Fruit fly (Drosophila melanogaster) whole organism, embryonic: ENCODE results near the gene CG11030.

ENCODE experiments used
- Aef1 ChIP-seq: fragments of 200-800 bp; sonication (Bioruptor generic); IDR thresholded peaks from 3 replicates; pipeline ENCODE4 v1.3.6; 2022; ENCODE audit warnings: missing biosample characterization, missing genetic modification characterization
- Antp ChIP-seq: fragments of 200-800 bp; sonication (Bioruptor generic); optimal IDR thresholded peaks from 3 replicates; lab custom pipeline; 2016; ENCODE audit warnings: missing biosample characterization, missing genetic modification characterization
- Atf6 ChIP-seq: fragments of 200-800 bp; sonication (Bioruptor generic); IDR thresholded peaks from 2 replicates; pipeline ENCODE4 v1.3.6; 2022; ENCODE audit warnings: missing biosample characterization, missing genetic modification characterization
- CG10267 ChIP-seq: fragments of 200-800 bp; sonication (Bioruptor generic); optimal IDR thresholded peaks from 2 replicates; lab custom pipeline; 2018; ENCODE audit warnings: missing biosample characterization, mild to moderate bottlenecking, missing genetic modification characterization, moderate library complexity
- CG10543 ChIP-seq: fragments of 200-800 bp; sonication (Bioruptor generic); optimal IDR thresholded peaks from 3 replicates; lab custom pipeline; 2017; ENCODE audit warnings: missing biosample characterization, mild to moderate bottlenecking, missing genetic modification characterization, moderate library complexity
- CG10565 ChIP-seq: fragments of 200-800 bp; sonication (Bioruptor generic); optimal IDR thresholded peaks from 3 replicates; lab custom pipeline; 2016; ENCODE audit warnings: missing biosample characterization, mild to moderate bottlenecking, missing genetic modification characterization
- CG10979 ChIP-seq: fragments of 200-800 bp; sonication (Bioruptor generic); optimal IDR thresholded peaks from 2 replicates; lab custom pipeline; 2018; ENCODE audit warnings: missing biosample characterization, mild to moderate bottlenecking, missing genetic modification characterization, moderate library complexity
- CG14014 ChIP-seq: fragments of 200-800 bp; sonication (Bioruptor generic); IDR thresholded peaks from 2 replicates; pipeline ENCODE4 v1.3.6; 2022; ENCODE audit warnings: missing biosample characterization, missing genetic modification characterization
- CG14441 ChIP-seq: fragments of 200-800 bp; sonication (Bioruptor generic); IDR thresholded peaks from 2 replicates; pipeline ENCODE4 v1.3.6; 2022; ENCODE audit warnings: missing biosample characterization, missing genetic modification characterization
- CG15073 ChIP-seq: fragments of 200-800 bp; sonication (Bioruptor generic); optimal IDR thresholded peaks from 2 replicates; lab custom pipeline; 2016; ENCODE audit warnings: missing biosample characterization, missing genetic modification characterization
- CG15269 ChIP-seq: fragments of 200-800 bp; sonication (Bioruptor generic); optimal IDR thresholded peaks from 2 replicates; lab custom pipeline; 2018; ENCODE audit warnings: missing biosample characterization, mild to moderate bottlenecking, missing genetic modification characterization, moderate library complexity
- CG17361 ChIP-seq: fragments of 200-800 bp; sonication (Bioruptor generic); IDR thresholded peaks from 3 replicates; pipeline ENCODE4 v1.3.6; 2022; ENCODE audit warnings: missing biosample characterization, missing genetic modification characterization
- CG17829 ChIP-seq: fragments of 200-800 bp; optimal IDR thresholded peaks from 2 replicates; lab custom pipeline; 2019; ENCODE audit warnings: missing biosample characterization, mild to moderate bottlenecking, missing genetic modification characterization, moderate library complexity
- CG1792 ChIP-seq: fragments of 200-800 bp; sonication (Bioruptor generic); optimal IDR thresholded peaks from 2 replicates; lab custom pipeline; 2016; ENCODE audit warnings: missing biosample characterization, missing genetic modification characterization
- CG2199 ChIP-seq: fragments of 200-800 bp; sonication (Bioruptor generic); IDR thresholded peaks from 3 replicates; pipeline ENCODE4 v1.3.6; 2022; ENCODE audit warnings: missing biosample characterization, missing genetic modification characterization
- CG2889 ChIP-seq: fragments of 200-800 bp; sonication (Bioruptor generic); IDR thresholded peaks from 3 replicates; pipeline ENCODE4 v1.3.6; 2022; ENCODE audit warnings: missing biosample characterization, missing genetic modification characterization
- CG4282 ChIP-seq: fragments of 200-800 bp; sonication (Bioruptor generic); optimal IDR thresholded peaks from 2 replicates; lab custom pipeline; 2016; ENCODE audit warnings: missing biosample characterization, missing genetic modification characterization
- CG6175 ChIP-seq: fragments of 200-800 bp; sonication (Bioruptor generic); IDR thresholded peaks from 3 replicates; pipeline ENCODE4 v1.3.6; 2022; ENCODE audit warnings: missing biosample characterization, missing genetic modification characterization
- CG7556 ChIP-seq: fragments of 200-800 bp; sonication (Bioruptor generic); optimal IDR thresholded peaks from 2 replicates; lab custom pipeline; 2017; ENCODE audit warnings: missing biosample characterization, mild to moderate bottlenecking, missing genetic modification characterization
- CG7963 ChIP-seq: fragments of 200-800 bp; sonication (Bioruptor generic); IDR thresholded peaks from 3 replicates; pipeline ENCODE4 v1.3.6; 2022; ENCODE audit warnings: missing biosample characterization, missing genetic modification characterization; ENCODE audit not compliant: partially characterized antibody
- CG7987 ChIP-seq: fragments of 200-800 bp; sonication (Bioruptor generic); optimal IDR thresholded peaks from 2 replicates; lab custom pipeline; 2018; ENCODE audit warnings: missing biosample characterization, mild to moderate bottlenecking, missing genetic modification characterization, moderate library complexity
- CG8478 ChIP-seq: fragments of >200 bp; optimal IDR thresholded peaks from 2 replicates; lab custom pipeline; 2018
- CG9797 ChIP-seq: fragments of 200-800 bp; sonication (Bioruptor generic); optimal IDR thresholded peaks from 3 replicates; lab custom pipeline; 2018; ENCODE audit warnings: missing biosample characterization, mild to moderate bottlenecking, missing genetic modification characterization
- Drgx ChIP-seq: fragments of 200-800 bp; sonication (Bioruptor generic); IDR thresholded peaks from 2 replicates; pipeline ENCODE4 v1.3.6; 2022; ENCODE audit warnings: missing biosample characterization, missing genetic modification characterization
- Ets65A ChIP-seq: fragments of 200-800 bp; sonication (Bioruptor generic); peaks from one replicate; lab custom pipeline; 2016; ENCODE audit warnings: missing biosample characterization, missing genetic modification characterization
- GATAe ChIP-seq: fragments of 200-800 bp; sonication (Bioruptor generic); conservative IDR thresholded peaks from 2 replicates; pipeline ENCODE4 v1.3.6; 2022; ENCODE audit warnings: missing biosample characterization, missing genetic modification characterization
- Gug ChIP-seq: fragments of 200-800 bp; sonication (Bioruptor generic); IDR thresholded peaks from 4 replicates; pipeline ENCODE4 v1.3.6; 2022; ENCODE audit warnings: missing biosample characterization, missing genetic modification characterization
- Hr78 ChIP-seq, 2 experiments: fragments of 200-800 bp in 1 of 2; fragments of >200 bp in 1 of 2; sonication (Bioruptor generic) in 1 of 2; optimal IDR thresholded peaks; 2 replicates each; lab custom pipeline; 2017 to 2019; ENCODE audit warnings: missing biosample characterization in 2 of 2, missing genetic modification characterization in 2 of 2, mild to moderate bottlenecking in 1 of 2, moderate library complexity in 1 of 2
- Med ChIP-seq: fragments of 200-800 bp; sonication (Bioruptor generic); peaks from one replicate; lab custom pipeline; 2016; ENCODE audit warnings: missing biosample characterization, missing genetic modification characterization, mild to moderate bottlenecking, inconsistent platforms, moderate library complexity
- Pdp1 ChIP-seq, 2 experiments: fragments of 200-800 bp; sonication (Bioruptor generic); optimal IDR thresholded peaks; 3 replicates each; lab custom pipeline; 2016; ENCODE audit warnings: missing biosample characterization in 2 of 2, missing genetic modification characterization in 2 of 2, mild to moderate bottlenecking in 1 of 2, moderate library complexity in 1 of 2
- ato ChIP-seq: fragments of 200-800 bp; sonication (Bioruptor generic); IDR thresholded peaks from 2 replicates; pipeline ENCODE4 v1.3.6; 2022; ENCODE audit warnings: missing biosample characterization, missing genetic modification characterization; ENCODE audit not compliant: partially characterized antibody
- dpn ChIP-seq, 2 experiments: fragments of 200-800 bp; sonication (Bioruptor generic); optimal IDR thresholded peaks; 3 replicates each; lab custom pipeline; 2016; ENCODE audit warnings: missing biosample characterization in 2 of 2, missing genetic modification characterization in 2 of 2
- dysf ChIP-seq: fragments of 200-800 bp; sonication (Bioruptor generic); IDR thresholded peaks from 3 replicates; pipeline ENCODE4 v1.3.6; 2022; ENCODE audit warnings: missing biosample characterization, missing genetic modification characterization
- exex ChIP-seq: fragments of 200-800 bp; sonication (Bioruptor generic); optimal IDR thresholded peaks from 4 replicates; lab custom pipeline; 2018; ENCODE audit warnings: missing biosample characterization, mild to moderate bottlenecking, missing genetic modification characterization, moderate library complexity
- gem ChIP-seq: fragments of 200-800 bp; sonication (Bioruptor generic); optimal IDR thresholded peaks from 2 replicates; lab custom pipeline; 2019; ENCODE audit warnings: missing biosample characterization, mild to moderate bottlenecking, missing genetic modification characterization, moderate library complexity
- gro ChIP-seq: fragments of 200-800 bp; sonication (Bioruptor generic); optimal IDR thresholded peaks from 2 replicates; lab custom pipeline; 2016; ENCODE audit warnings: missing biosample characterization, missing genetic modification characterization
- hkb ChIP-seq, 2 experiments: fragments of 200-800 bp in 1 of 2; fragments of >200 bp in 1 of 2; sonication (Bioruptor generic) in 1 of 2; IDR thresholded peaks in 1 of 2; optimal IDR thresholded peaks in 1 of 2; 2 replicates each; pipeline versions ENCODE4 v1.3.6 to Lab custom; 2017 to 2022; ENCODE audit warnings: missing biosample characterization in 1 of 2, missing genetic modification characterization in 1 of 2
- kni ChIP-seq: fragments of 200-800 bp; sonication (Bioruptor generic); optimal IDR thresholded peaks from 3 replicates; lab custom pipeline; 2017; ENCODE audit warnings: mild to moderate bottlenecking, missing biosample characterization, missing genetic modification reagents, missing genetic modification characterization
- oc ChIP-seq: fragments of 200-800 bp; sonication (Bioruptor generic); optimal IDR thresholded peaks from 2 replicates; lab custom pipeline; 2018; ENCODE audit warnings: missing biosample characterization, mild to moderate bottlenecking, missing genetic modification characterization, moderate library complexity
- otp ChIP-seq: fragments of 200-800 bp; sonication (Bioruptor generic); IDR thresholded peaks from 3 replicates; pipeline ENCODE4, ENCODE4 v1.3.6; 2022; ENCODE audit warnings: missing biosample characterization, missing genetic modification characterization
- prd ChIP-seq, 3 experiments: fragments of >200 bp in 2 of 3; fragments of 200-800 bp in 1 of 3; sonication (Bioruptor generic) in 1 of 3; optimal IDR thresholded peaks in 2 of 3; IDR thresholded peaks in 1 of 3; 2 replicates in 2 of 3; 3 replicates in 1 of 3; pipeline versions ENCODE4 v1.3.6 to Lab custom; 2017 to 2022; ENCODE audit warnings: missing biosample characterization in 1 of 3, missing genetic modification characterization in 1 of 3
- ranshi ChIP-seq: fragments of 200-800 bp; sonication (Bioruptor generic); IDR thresholded peaks from 2 replicates; pipeline ENCODE4 v1.3.6; 2022; ENCODE audit warnings: missing biosample characterization, missing genetic modification characterization
- scrt ChIP-seq: fragments of 200-800 bp; sonication (Bioruptor generic); optimal IDR thresholded peaks from 2 replicates; lab custom pipeline; 2018; ENCODE audit warnings: missing biosample characterization, mild to moderate bottlenecking, missing genetic modification characterization, moderate library complexity
- sens ChIP-seq: fragments of 200-800 bp; sonication (Bioruptor generic); peaks from one replicate; lab custom pipeline; 2016; ENCODE audit warnings: missing biosample characterization, missing genetic modification characterization
- unpg ChIP-seq: fragments of 200-800 bp; sonication (Bioruptor generic); optimal IDR thresholded peaks from 3 replicates; lab custom pipeline; 2018; ENCODE audit warnings: missing biosample characterization, mild to moderate bottlenecking, missing genetic modification characterization, moderate library complexity
- usp ChIP-seq: fragments of >200 bp; optimal IDR thresholded peaks from 2 replicates; lab custom pipeline; 2017; ENCODE audit warnings: missing biosample characterization, missing genetic modification characterization
- wor ChIP-seq: fragments of 200-800 bp; sonication (Bioruptor generic); IDR thresholded peaks from 2 replicates; pipeline ENCODE4 v1.3.6; 2022; ENCODE audit warnings: missing biosample characterization, missing genetic modification characterization

The CG11030 gene

DNA sequence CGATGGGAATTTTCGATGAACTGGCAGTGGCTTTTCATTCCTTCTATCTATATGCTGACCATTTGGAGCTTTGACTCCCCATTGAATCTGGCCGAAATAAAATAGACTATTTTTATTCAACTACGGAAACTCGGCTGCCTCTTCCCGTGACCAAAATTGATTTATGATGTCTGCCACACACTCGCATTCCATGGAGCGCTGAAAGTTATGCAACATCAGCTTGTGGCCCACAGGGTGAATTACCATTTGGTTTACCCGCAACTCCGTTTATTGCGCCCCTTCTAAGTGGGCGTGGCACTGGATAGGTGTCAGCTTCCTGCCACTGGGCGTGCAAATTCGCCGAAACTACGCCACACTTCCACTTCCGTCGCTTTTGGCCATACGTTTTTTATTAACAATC, 68.6 kb downstream of the CG11030 start (continued):
- no peak for TF ChIP-seq scrt
- no peak for TF ChIP-seq CG8478 (lab: Kevin White, UChicago)
- TF ChIP-seq Pdp1 (GFP tag; optimal IDR thresholded peaks at IDR 0.05; lab: Kevin White, UChicago) = peak in 1 of 2 experiments; percentile 56

dm6 chr2L:5795192-5795591, 70.7 kb downstream of the CG11030 start:
- TF ChIP-seq CG9797 = no peak
- no peak for TF ChIP-seq Aef1 (GFP tag; lab: Robert Waterston, UW)
- 0 out of 2 replicates have a peak, but pooled peaks have one; percentile 31 for TF ChIP-seq Drgx (GFP tag; lab: Robert Waterston, UW)
- no peak for TF ChIP-seq CG2199 (GFP tag; lab: Robert Waterston, UW)
- TF ChIP-seq Gug (GFP tag; lab: Robert Waterston, UW) = no peak
- no peak for TF ChIP-seq CG7987
- TF ChIP-seq gro (GFP tag; lab: Kevin White, UChicago) = no peak
- TF ChIP-seq CG15269 (tag; lab: Kevin White, UChicago) = no peak
- no peak for TF ChIP-seq prd (optimal IDR thresholded peaks at IDR 0.05; lab: Kevin White, UChicago)
- 0 out of 3 replicates have a peak, but pooled peaks have one; percentile 28 for TF ChIP-seq prd (GFP tag; IDR thresholded peaks at IDR 0.05; lab: Robert Waterston, UW)
- no peak for TF ChIP-seq CG10979
- no peak for TF ChIP-seq usp (GFP tag; lab: Kevin White, UChicago)
- peak; percentile 66 for TF ChIP-seq sens
- TF ChIP-seq CG14441 (GFP tag; lab: Robert Waterston, UW) = no peak
- TF ChIP-seq wor (GFP tag; lab: Robert Waterston, UW) = no peak
- no peak for TF ChIP-seq CG10543 (GFP tag; lab: Kevin White, UChicago)
- TF ChIP-seq kni = no peak
- TF ChIP-seq Hr78 (GFP tag; optimal IDR thresholded peaks at IDR 0.05; lab: Kevin White, UChicago) = no peak
- TF ChIP-seq CG15073 (GFP tag; lab: Kevin White, UChicago) = no peak
- TF ChIP-seq CG6175 (GFP tag; lab: Robert Waterston, UW) = no peak
- TF ChIP-seq Antp (GFP tag; lab: Kevin White, UChicago) = no peak
- TF ChIP-seq otp = no peak
- TF ChIP-seq exex (tag; lab: Kevin White, UChicago) = no peak
- no peak for TF ChIP-seq CG2889 (GFP tag; lab: Robert Waterston, UW)
- TF ChIP-seq dysf (GFP tag; lab: Robert Waterston, UW) = peak; percentile 17; the same call in 1 of the 3 replicates
- TF ChIP-seq GATAe (GFP tag; lab: Robert Waterston, UW) = no peak
- TF ChIP-seq CG17829 (tag; lab: Kevin White, UChicago) = no peak
- no peak for TF ChIP-seq dpn (GFP tag; optimal IDR thresholded peaks at IDR 0.05; lab: Kevin White, UChicago)
- TF ChIP-seq ranshi (GFP tag; lab: Robert Waterston, UW) = no peak
- peak; percentile 69 for TF ChIP-seq Ets65A (GFP tag; lab: Kevin White, UChicago)
- no peak for TF ChIP-seq CG10267 (tag; lab: Kevin White, UChicago)
- TF ChIP-seq CG7556 (GFP tag; lab: Kevin White, UChicago) = no peak
- 0 out of 2 replicates have a peak, but pooled peaks have one; percentile 15 for TF ChIP-seq CG14014
- peak; percentile 46 for TF ChIP-seq Med
- peak; percentile 4 for TF ChIP-seq gem (tag; lab: Kevin White, UChicago)
- no peak for TF ChIP-seq CG17361
- TF ChIP-seq Atf6 (GFP tag; lab: Robert Waterston, UW) = no peak
- no peak for TF ChIP-seq CG1792
- TF ChIP-seq ato (GFP tag; lab: Robert Waterston, UW) = no peak
- TF ChIP-seq CG10565 (GFP tag; lab: Kevin White, UChicago) = no peak
- no peak for TF ChIP-seq hkb (optimal IDR thresholded peaks at IDR 0.05; lab: Kevin White, UChicago)
- no peak for TF ChIP-seq hkb (GFP tag; IDR thresholded peaks at IDR 0.05; lab: Robert Waterston, UW)
- no peak for TF ChIP-seq oc
- no peak for TF ChIP-seq unpg (GFP tag; lab: Kevin White, UChicago)
- TF ChIP-seq CG7963 (GFP tag; lab: Robert Waterston, UW) = no peak
- no peak for TF ChIP-seq CG4282 (GFP tag; lab: Kevin White, UChicago)
